Fruit fly (Drosophila melanogaster) whole organism, embryonic: ENCODE measurements around the gene eEF1alpha2.

Source experiments
- ATbp ChIP-seq: fragments of 200-800 bp; sonication (Bioruptor generic); optimal IDR thresholded peaks from 2 replicates; lab custom pipeline; 2017; ENCODE audit warnings: missing biosample characterization, mild to moderate bottlenecking, missing genetic modification characterization, missing genetic modification reagents
- CG10267 ChIP-seq: fragments of 200-800 bp; sonication (Bioruptor generic); optimal IDR thresholded peaks from 2 replicates; lab custom pipeline; 2018; ENCODE audit warnings: missing biosample characterization, mild to moderate bottlenecking, missing genetic modification characterization, moderate library complexity
- CG13287 ChIP-seq: fragments of 200-800 bp; sonication (Bioruptor generic); IDR thresholded peaks from 2 replicates; pipeline ENCODE4 v1.3.6; 2022; ENCODE audit warnings: missing biosample characterization, missing genetic modification characterization; ENCODE audit not compliant: partially characterized antibody
- CG14710 ChIP-seq: fragments of 200-800 bp; sonication (Bioruptor generic); optimal IDR thresholded peaks from 3 replicates; lab custom pipeline; 2019; ENCODE audit warnings: missing biosample characterization, mild to moderate bottlenecking, missing genetic modification characterization, moderate library complexity
- CG15696 ChIP-seq: fragments of 200-800 bp; sonication (Bioruptor generic); optimal IDR thresholded peaks from 2 replicates; lab custom pipeline; 2019; ENCODE audit warnings: missing biosample characterization, mild to moderate bottlenecking, missing genetic modification characterization, moderate library complexity
- CG1602 ChIP-seq: fragments of 200-800 bp; sonication (Bioruptor generic); optimal IDR thresholded peaks from 3 replicates; lab custom pipeline; 2016; ENCODE audit warnings: missing biosample characterization, missing genetic modification characterization
- CG16813 ChIP-seq: fragments of 200-800 bp; sonication (Bioruptor generic); IDR thresholded peaks from 3 replicates; pipeline ENCODE4 v1.3.6; 2022; ENCODE audit warnings: missing biosample characterization, missing genetic modification characterization; ENCODE audit not compliant: partially characterized antibody
- CG17186 ChIP-seq: fragments of 200-800 bp; sonication (Bioruptor generic); optimal IDR thresholded peaks from 3 replicates; lab custom pipeline; 2017; ENCODE audit warnings: missing biosample characterization, missing genetic modification reagents, missing genetic modification characterization
- CG18262 ChIP-seq: fragments of 200-800 bp; optimal IDR thresholded peaks from 3 replicates; lab custom pipeline; 2019; ENCODE audit warnings: missing biosample characterization, mild to moderate bottlenecking, missing genetic modification characterization, moderate library complexity
- CG18599 ChIP-seq: fragments of 200-800 bp; sonication (Bioruptor generic); optimal IDR thresholded peaks from 3 replicates; lab custom pipeline; 2017; ENCODE audit warnings: missing biosample characterization, missing genetic modification characterization, mild to moderate bottlenecking, moderate library complexity, missing genetic modification reagents
- CG2712 ChIP-seq: fragments of 200-800 bp; optimal IDR thresholded peaks from 3 replicates; lab custom pipeline; 2019; ENCODE audit warnings: missing biosample characterization, mild to moderate bottlenecking, missing genetic modification characterization, moderate library complexity
- CG4424 ChIP-seq: fragments of 200-800 bp; sonication (Bioruptor generic); optimal IDR thresholded peaks from 3 replicates; lab custom pipeline; 2016; ENCODE audit warnings: missing biosample characterization, missing genetic modification characterization
- CG7928 ChIP-seq: fragments of 200-800 bp; sonication (Bioruptor generic); optimal IDR thresholded peaks from 2 replicates; lab custom pipeline; 2017; ENCODE audit warnings: missing biosample characterization, mild to moderate bottlenecking, missing genetic modification characterization
- CG9797 ChIP-seq: fragments of 200-800 bp; sonication (Bioruptor generic); optimal IDR thresholded peaks from 3 replicates; lab custom pipeline; 2018; ENCODE audit warnings: missing biosample characterization, mild to moderate bottlenecking, missing genetic modification characterization
- D ChIP-seq, 2 experiments: fragments of 200-800 bp in 1 of 2; fragments of >200 bp in 1 of 2; sonication (Bioruptor generic) in 1 of 2; optimal IDR thresholded peaks; 2 replicates in 1 of 2; 3 replicates in 1 of 2; lab custom pipeline; 2017; ENCODE audit warnings: mild to moderate bottlenecking in 1 of 2, missing biosample characterization in 1 of 2, missing genetic modification characterization in 1 of 2, missing genetic modification reagents in 1 of 2
- D19A ChIP-seq: fragments of 200-800 bp; optimal IDR thresholded peaks from 3 replicates; lab custom pipeline; 2019; ENCODE audit warnings: missing biosample characterization, mild to moderate bottlenecking, missing genetic modification characterization, moderate library complexity
- Drgx ChIP-seq: fragments of 200-800 bp; sonication (Bioruptor generic); IDR thresholded peaks from 2 replicates; pipeline ENCODE4 v1.3.6; 2022; ENCODE audit warnings: missing biosample characterization, missing genetic modification characterization
- Eip74EF ChIP-seq, 2 experiments: fragments of 200-800 bp in 1 of 2; fragments of >200 bp in 1 of 2; sonication (Bioruptor generic) in 1 of 2; optimal IDR thresholded peaks; 2 replicates each; lab custom pipeline; 2017 to 2019; ENCODE audit warnings: missing biosample characterization in 2 of 2, missing genetic modification characterization in 2 of 2, mild to moderate bottlenecking in 1 of 2, moderate library complexity in 1 of 2
- Gsc ChIP-seq: fragments of 200-800 bp; sonication (Bioruptor generic); IDR thresholded peaks from 2 replicates; pipeline ENCODE4 v1.3.6; 2022; ENCODE audit warnings: missing biosample characterization, missing genetic modification characterization
- Med ChIP-seq: fragments of 200-800 bp; sonication (Bioruptor generic); peaks from one replicate; lab custom pipeline; 2016; ENCODE audit warnings: missing biosample characterization, missing genetic modification characterization, mild to moderate bottlenecking, inconsistent platforms, moderate library complexity
- Nf-YA ChIP-seq: fragments of 200-800 bp; sonication (Bioruptor generic); IDR thresholded peaks from 2 replicates; pipeline ENCODE4 v1.3.6; 2022; ENCODE audit warnings: missing biosample characterization, missing genetic modification characterization
- Nf-YB ChIP-seq: fragments of 200-800 bp; sonication (Bioruptor generic); optimal IDR thresholded peaks from 3 replicates; lab custom pipeline; 2019; ENCODE audit warnings: missing biosample characterization, mild to moderate bottlenecking, missing genetic modification characterization, moderate library complexity
- Nf-YC ChIP-seq: fragments of 200-800 bp; optimal IDR thresholded peaks from 3 replicates; lab custom pipeline; 2019; ENCODE audit warnings: missing biosample characterization, mild to moderate bottlenecking, missing genetic modification characterization, moderate library complexity
- Xrp1 ChIP-seq: fragments of 200-800 bp; sonication (Bioruptor generic); IDR thresholded peaks from 2 replicates; pipeline ENCODE4 v1.3.6; 2022; ENCODE audit warnings: missing biosample characterization, missing genetic modification characterization
- aop ChIP-seq: fragments of 200-800 bp; sonication (Bioruptor generic); IDR thresholded peaks from 2 replicates; pipeline ENCODE4 v1.3.6; 2022; ENCODE audit warnings: missing biosample characterization, missing genetic modification characterization
- bsh ChIP-seq, 2 experiments: fragments of 200-800 bp; sonication (Bioruptor generic); optimal IDR thresholded peaks; 2 replicates each; lab custom pipeline; 2017 to 2018; ENCODE audit warnings: mild to moderate bottlenecking in 2 of 2, missing biosample characterization in 2 of 2, missing genetic modification characterization in 2 of 2, moderate library complexity in 1 of 2
- dati ChIP-seq: fragments of 200-800 bp; sonication (Bioruptor generic); IDR thresholded peaks from 2 replicates; pipeline ENCODE4 v1.3.6; 2022; ENCODE audit warnings: missing biosample characterization, missing genetic modification characterization
- dmrt11E ChIP-seq: fragments of 200-800 bp; sonication (Bioruptor generic); optimal IDR thresholded peaks from 3 replicates; lab custom pipeline; 2018; ENCODE audit warnings: missing biosample characterization, mild to moderate bottlenecking, missing genetic modification characterization, moderate library complexity
- ftz-f1 ChIP-seq: fragments of 200-800 bp; sonication (Bioruptor generic); optimal IDR thresholded peaks from 2 replicates; lab custom pipeline; 2016; ENCODE audit warnings: missing biosample characterization, missing genetic modification characterization
- gem ChIP-seq: fragments of 200-800 bp; sonication (Bioruptor generic); optimal IDR thresholded peaks from 2 replicates; lab custom pipeline; 2019; ENCODE audit warnings: missing biosample characterization, mild to moderate bottlenecking, missing genetic modification characterization, moderate library complexity
- gsb-n ChIP-seq: fragments of 200-800 bp; sonication (Bioruptor generic); optimal IDR thresholded peaks from 3 replicates; lab custom pipeline; 2018; ENCODE audit warnings: missing biosample characterization, mild to moderate bottlenecking, missing genetic modification characterization
- ham ChIP-seq: fragments of 200-800 bp; sonication (Bioruptor generic); IDR thresholded peaks from 2 replicates; pipeline ENCODE4 v1.3.6; 2022; ENCODE audit warnings: missing biosample characterization, missing genetic modification characterization
- her ChIP-seq: fragments of 200-800 bp; sonication (Bioruptor generic); optimal IDR thresholded peaks from 2 replicates; lab custom pipeline; 2016; ENCODE audit warnings: missing biosample characterization, missing genetic modification characterization
- maf-S ChIP-seq: fragments of 200-800 bp; sonication (Bioruptor generic); optimal IDR thresholded peaks from 2 replicates; lab custom pipeline; 2016; ENCODE audit warnings: missing biosample characterization, missing genetic modification characterization
- org-1 ChIP-seq: fragments of 200-800 bp; sonication (Bioruptor generic); optimal IDR thresholded peaks from 2 replicates; lab custom pipeline; 2017; ENCODE audit warnings: missing biosample characterization, missing genetic modification characterization
- pho ChIP-seq: fragments of 200-800 bp; sonication (Bioruptor generic); optimal IDR thresholded peaks from 2 replicates; lab custom pipeline; 2016; ENCODE audit warnings: missing biosample characterization, missing genetic modification characterization
- prd ChIP-seq, 3 experiments: fragments of >200 bp in 2 of 3; fragments of 200-800 bp in 1 of 3; sonication (Bioruptor generic) in 1 of 3; optimal IDR thresholded peaks in 2 of 3; IDR thresholded peaks in 1 of 3; 2 replicates in 2 of 3; 3 replicates in 1 of 3; pipeline versions ENCODE4 v1.3.6 to Lab custom; 2017 to 2022; ENCODE audit warnings: missing biosample characterization in 1 of 3, missing genetic modification characterization in 1 of 3
- sqz ChIP-seq: fragments of 200-800 bp; sonication (Bioruptor generic); optimal IDR thresholded peaks from 3 replicates; lab custom pipeline; 2018; ENCODE audit warnings: missing biosample characterization, mild to moderate bottlenecking, missing genetic modification characterization
- tin ChIP-seq: fragments of 200-800 bp; sonication (Bioruptor generic); optimal IDR thresholded peaks from 3 replicates; lab custom pipeline; 2016; ENCODE audit warnings: missing biosample characterization, missing genetic modification characterization
- vfl ChIP-seq: fragments of 200-800 bp; sonication (Bioruptor generic); optimal IDR thresholded peaks from 2 replicates; lab custom pipeline; 2016; ENCODE audit warnings: missing biosample characterization, missing genetic modification characterization
- z ChIP-seq: fragments of 200-800 bp; sonication (Bioruptor generic); IDR thresholded peaks from 3 replicates; pipeline ENCODE4 v1.3.6; 2022; ENCODE audit warnings: missing biosample characterization, missing genetic modification characterization

Gene eEF1alpha2

DNA sequence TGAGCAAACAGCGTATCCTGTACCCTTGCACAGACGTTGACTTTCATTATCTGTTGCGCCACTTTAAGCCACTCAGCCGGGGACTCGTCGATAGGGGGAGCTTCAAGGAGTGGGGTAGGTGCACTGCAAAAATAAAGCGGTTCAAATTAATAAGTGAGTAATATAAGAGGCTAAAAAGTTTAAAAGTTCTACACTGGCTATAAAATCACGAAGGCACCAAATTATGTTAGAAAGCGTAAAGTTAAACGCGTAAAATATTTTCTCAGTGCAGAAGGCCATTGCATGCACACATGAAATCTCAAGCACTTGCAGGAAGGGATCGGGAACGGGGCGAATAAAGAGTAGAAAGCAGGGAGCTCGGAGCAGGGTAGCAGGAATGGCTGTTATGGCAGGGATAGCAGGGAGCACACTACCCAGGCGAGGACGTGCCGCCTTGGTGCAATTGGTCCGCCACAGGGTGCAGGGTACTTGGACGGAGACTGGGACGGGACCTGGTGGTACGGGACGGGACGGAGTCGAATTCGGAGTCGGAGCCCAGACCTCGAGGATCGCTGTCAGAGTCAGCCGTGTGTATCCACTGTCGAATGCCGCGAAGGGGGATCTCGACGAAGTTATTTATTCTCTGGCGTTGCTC is 40.0 kb upstream of the eEF1alpha2 start (continued):
- peak; percentile 24 for TF ChIP-seq Med (GFP tag; lab: Kevin White, UChicago)
- peak; percentile 30 for TF ChIP-seq gem (tag; lab: Kevin White, UChicago)
- TF ChIP-seq z (GFP tag; lab: Robert Waterston, UW), result no peak
- no peak for TF ChIP-seq pho (GFP tag; lab: Kevin White, UChicago)
- TF ChIP-seq D19A (tag; lab: Kevin White, UChicago), result no peak
- TF ChIP-seq org-1 (GFP tag; lab: Kevin White, UChicago), result no peak
- peak; percentile 11 for TF ChIP-seq CG10267
- peak; percentile 10 for TF ChIP-seq CG14710
- no peak for TF ChIP-seq ftz-f1
- no peak for TF ChIP-seq CG18599 (GFP tag; lab: Kevin White, UChicago)
- TF ChIP-seq CG17186, result no peak
- TF ChIP-seq D (optimal IDR thresholded peaks at IDR 0.05; lab: Kevin White, UChicago), result no peak
- peak; percentile 26 for TF ChIP-seq D (GFP tag; optimal IDR thresholded peaks at IDR 0.05; lab: Kevin White, UChicago)
- TF ChIP-seq CG18262 (tag; lab: Kevin White, UChicago), result peak; percentile 45
- no peak for TF ChIP-seq Nf-YB (GFP tag; lab: Kevin White, UChicago)
- no peak for TF ChIP-seq CG13287 (GFP tag; lab: Robert Waterston, UW)
- no peak for TF ChIP-seq Eip74EF (GFP tag; optimal IDR thresholded peaks at IDR 0.05; lab: Kevin White, UChicago)
- peak; percentile 32 for TF ChIP-seq CG4424 (GFP tag; lab: Kevin White, UChicago)
- TF ChIP-seq CG1602, result no peak
- TF ChIP-seq CG7928 (GFP tag; lab: Kevin White, UChicago), result no peak
- TF ChIP-seq CG15696 (tag; lab: Kevin White, UChicago), result peak; percentile 20

DNA sequence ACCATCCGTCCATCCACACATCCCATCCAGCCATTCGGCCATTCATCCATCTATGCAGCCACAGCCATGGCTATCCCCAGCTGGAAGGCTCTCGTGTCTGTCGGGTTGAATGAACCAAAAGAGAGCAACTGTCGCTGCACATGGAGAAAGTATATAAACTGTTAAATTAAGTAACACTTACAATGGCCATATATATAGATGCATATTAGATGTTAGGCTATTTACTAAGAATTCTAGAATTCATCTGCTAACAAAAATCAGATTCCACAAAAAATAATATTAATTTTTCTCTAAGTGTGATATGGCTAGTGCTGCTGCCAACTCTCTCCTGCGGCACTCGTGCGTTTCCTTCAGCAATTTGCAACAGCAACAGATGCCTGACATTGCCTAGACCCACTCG is 38.1 kb upstream of the eEF1alpha2 start:
- TF ChIP-seq aop (GFP tag; lab: Robert Waterston, UW) (no peak), sqz (GFP tag; lab: Kevin White, UChicago) (no peak), gsb-n (tag; lab: Kevin White, UChicago) (no peak), prd (optimal IDR thresholded peaks at IDR 0.05; lab: Kevin White, UChicago) (no peak), prd (GFP tag; IDR thresholded peaks at IDR 0.05; lab: Robert Waterston, UW) (peak; percentile 19; the same call in 1 of the 3 replicates), CG16813 (GFP tag; lab: Robert Waterston, UW) (0 out of 3 replicates have a peak, but pooled peaks have one; percentile 2), her (GFP tag; lab: Kevin White, UChicago) (no peak), Drgx (peak; percentile 73), dati (GFP tag; lab: Robert Waterston, UW) (no peak), Med (GFP tag; lab: Kevin White, UChicago) (peak; percentile 10), Gsc (GFP tag; lab: Robert Waterston, UW) (no peak), Xrp1 (GFP tag; lab: Robert Waterston, UW) (peak; percentile 17; the same call in 1 of the 2 replicates), maf-S (GFP tag; lab: Kevin White, UChicago) (no peak), CG2712 (tag; lab: Kevin White, UChicago) (peak; percentile 3), bsh (GFP tag; optimal IDR thresholded peaks at IDR 0.05; lab: Kevin White, UChicago) (peak in 1 of 2 experiments; percentile 68), Nf-YC (no peak), ATbp (GFP tag; lab: Kevin White, UChicago) (no peak), CG9797 (no peak), Nf-YA (GFP tag; lab: Robert Waterston, UW) (no peak), ham (GFP tag; lab: Robert Waterston, UW) (no peak), tin (GFP tag; lab: Kevin White, UChicago) (no peak), vfl (GFP tag; lab: Kevin White, UChicago) (no peak), dmrt11E (tag; lab: Kevin White, UChicago) (peak; percentile 41)
